Worm (Caenorhabditis elegans): ENCODE results near the gene scl-11.

The scl-11 gene

DNA sequence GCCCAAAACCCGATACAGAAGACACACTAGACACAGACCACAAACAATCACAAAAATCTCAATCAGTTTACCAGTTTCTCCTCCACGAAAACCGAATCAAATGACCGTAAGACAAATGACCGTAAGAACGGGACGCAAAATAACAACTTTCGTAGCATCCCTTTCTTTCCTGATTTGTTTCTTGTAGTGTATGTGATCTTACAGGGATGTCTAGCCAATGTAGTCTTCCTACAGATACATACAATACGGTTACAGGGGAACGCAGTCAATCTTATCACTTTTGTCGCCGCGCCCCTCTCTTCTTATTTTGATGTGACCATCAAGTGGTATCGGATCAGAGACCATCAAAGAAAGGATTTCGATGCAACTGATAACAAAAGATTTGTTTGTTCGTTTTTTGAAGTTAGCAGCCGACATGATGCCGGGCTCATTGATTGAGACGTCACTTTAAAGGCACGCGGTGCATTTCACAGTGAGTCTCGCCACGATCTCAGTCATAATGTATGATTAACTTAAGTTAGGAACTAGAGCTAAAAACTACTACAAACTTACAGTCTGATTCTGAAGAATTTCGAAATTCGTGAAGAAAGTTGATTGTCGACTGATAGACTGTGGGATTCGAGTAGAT is 24.6 kb downstream of the scl-11 start:
- no peak for TF ChIP-seq mep-1 (tag; optimal IDR thresholded peaks at IDR 0.05)
- no peak for TF ChIP-seq aha-1 (tag)
- TF ChIP-seq dmd-9 (GFP tag; IDR thresholded peaks at IDR 0.05): no peak
- peak; percentile 25 for TF ChIP-seq hlh-30 (tag; optimal IDR thresholded peaks at IDR 0.05; ENCODE audit: insufficient read depth)
- TF ChIP-seq ceh-44 (GFP tag; IDR thresholded peaks at IDR 0.05): no peak
- peak in 1 of 2 experiments; percentile 47 for TF ChIP-seq mdl-1 (tag; optimal IDR thresholded peaks at IDR 0.05)
- no peak for TF ChIP-seq nhr-6 (tag; optimal IDR thresholded peaks at IDR 0.05)
- TF ChIP-seq ztf-11 (tag; optimal IDR thresholded peaks at IDR 0.05): no peak
- TF ChIP-seq snpc-1.2 (GFP tag; IDR thresholded peaks at IDR 0.05): no peak
- TF ChIP-seq ztf-7 (tag; optimal IDR thresholded peaks at IDR 0.05): no peak
- no peak for TF ChIP-seq Y75B8A.6 (GFP tag; IDR thresholded peaks at IDR 0.05)
- TF ChIP-seq dmd-6 (GFP tag; IDR thresholded peaks at IDR 0.05): 0 out of 2 replicates have a peak, but pooled peaks have one; percentile 9
- no peak for TF ChIP-seq daf-19 (GFP tag; conservative IDR thresholded peaks at IDR 0.05)
- no peak for TF ChIP-seq spr-1 (tag; optimal IDR thresholded peaks at IDR 0.05)
- no peak for TF ChIP-seq ceh-28 (tag; optimal IDR thresholded peaks at IDR 0.05)
- TF ChIP-seq mxl-3 (GFP tag; optimal IDR thresholded peaks at IDR 0.05): peak; percentile 9
- TF ChIP-seq madf-9 (GFP tag; conservative IDR thresholded peaks at IDR 0.05): no peak
- TF ChIP-seq snpc-4 (tag; optimal IDR thresholded peaks at IDR 0.05): no peak
- TF ChIP-seq ceh-62 (tag; optimal IDR thresholded peaks at IDR 0.05): no peak
- TF ChIP-seq lin-38 (GFP tag; IDR thresholded peaks at IDR 0.05): no peak
- TF ChIP-seq F44E2.7 (GFP tag; IDR thresholded peaks at IDR 0.05): no peak
- TF ChIP-seq skn-1 (tag; optimal IDR thresholded peaks at IDR 0.05): no peak
- TF ChIP-seq Y48G9A.11 (GFP tag; IDR thresholded peaks at IDR 0.05): no peak
- no peak for TF ChIP-seq hif-1 (tag; optimal IDR thresholded peaks at IDR 0.05)
- no peak for TF ChIP-seq lim-7 (GFP tag; IDR thresholded peaks at IDR 0.05)
- TF ChIP-seq D1046.2 (GFP tag; IDR thresholded peaks at IDR 0.05): no peak
- TF ChIP-seq ZK546.5 (tag; optimal IDR thresholded peaks at IDR 0.05): no peak
- TF ChIP-seq nhr-28 (tag; optimal IDR thresholded peaks at IDR 0.05): peak; percentile 100
- no peak for TF ChIP-seq spr-3 (GFP tag; optimal IDR thresholded peaks at IDR 0.05)
- no peak for TF ChIP-seq pha-4 (GFP tag; IDR thresholded peaks at IDR 0.05)
- TF ChIP-seq pha-4 (tag; optimal IDR thresholded peaks at IDR 0.05): no peak
- no peak for TF ChIP-seq zip-11 (GFP tag; IDR thresholded peaks at IDR 0.05)
- no peak for TF ChIP-seq aly-2 (tag; optimal IDR thresholded peaks at IDR 0.05)
- peak in 1 of 2 experiments; percentile 80 for TF ChIP-seq unc-62 (GFP tag; optimal IDR thresholded peaks at IDR 0.05 in 1 of 2)
- no peak for TF ChIP-seq unc-62 (tag; optimal IDR thresholded peaks at IDR 0.05)
- TF ChIP-seq T26A8.4 (GFP tag; IDR thresholded peaks at IDR 0.05): no peak
- no peak for TF ChIP-seq lsy-2 (tag; optimal IDR thresholded peaks at IDR 0.05)
- no peak for TF ChIP-seq tag-97 (GFP tag; IDR thresholded peaks at IDR 0.05)
- no peak for TF ChIP-seq set-16 (GFP tag; IDR thresholded peaks at IDR 0.05)
- TF ChIP-seq daf-12 (tag; optimal IDR thresholded peaks at IDR 0.05): no peak
- TF ChIP-seq rbr-2 (tag; optimal IDR thresholded peaks at IDR 0.05): no peak
- no peak for TF ChIP-seq fos-1 (tag; optimal IDR thresholded peaks at IDR 0.05)
- no peak for TF ChIP-seq dve-1 (tag; optimal IDR thresholded peaks at IDR 0.05; ENCODE audit: insufficient read depth)
- peak; percentile 62 for TF ChIP-seq nhr-77 (tag; optimal IDR thresholded peaks at IDR 0.05)
- peak; percentile 58 for TF ChIP-seq hlh-11 (tag; optimal IDR thresholded peaks at IDR 0.05)
- TF ChIP-seq nhr-25 (tag; optimal IDR thresholded peaks at IDR 0.05; ENCODE audit: borderline replicate concordance, insufficient read depth): no peak
- TF ChIP-seq ces-1 (GFP tag; optimal IDR thresholded peaks at IDR 0.05): no peak
- no peak for TF ChIP-seq lin-15B (tag; optimal IDR thresholded peaks at IDR 0.05)
- TF ChIP-seq cey-2 (tag; optimal IDR thresholded peaks at IDR 0.05; ENCODE audit: borderline replicate concordance, insufficient read depth): no peak
- no peak for TF ChIP-seq nhr-41 (GFP tag; IDR thresholded peaks at IDR 0.05)
- TF ChIP-seq F37D6.2 (tag; optimal IDR thresholded peaks at IDR 0.05): no peak
